Worm (Caenorhabditis elegans): ENCODE measurements around the gene prdx-3.

prdx-3 gene

DNA sequence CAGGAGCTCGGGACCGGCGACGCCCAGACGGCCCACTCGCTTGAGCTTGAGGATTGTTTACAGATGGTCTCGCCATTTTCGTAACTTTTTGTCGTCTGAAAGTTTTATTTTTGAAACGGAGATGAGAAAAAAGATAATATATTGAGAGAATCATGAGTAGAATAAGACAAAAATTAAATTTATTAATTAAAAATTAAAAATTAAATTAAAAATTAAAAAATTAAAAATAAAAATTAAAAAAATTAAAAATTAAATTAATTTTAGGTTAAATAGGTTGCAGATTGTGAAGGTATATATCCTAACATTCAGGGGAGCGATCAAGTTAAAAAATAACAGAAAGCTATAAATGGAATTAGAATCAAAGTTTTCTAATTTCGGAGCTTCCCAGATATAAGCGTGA lies 27.5 kb upstream of the prdx-3 start, which contains the start of gene B0284.3:
TSS of gene B0284.3 (minus strand) at position 101 of the 400 bp plus-strand sequence.
- TF ChIP-seq elt-1 (tag; optimal IDR thresholded peaks at IDR 0.05) (no peak), skn-1 (tag; optimal IDR thresholded peaks at IDR 0.05) (no peak), nhr-28 (tag; optimal IDR thresholded peaks at IDR 0.05) (no peak), mdl-1 (tag; optimal IDR thresholded peaks at IDR 0.05) (no peak), ceh-16 (tag; optimal IDR thresholded peaks at IDR 0.05) (no peak), tbx-2 (tag; optimal IDR thresholded peaks at IDR 0.05) (no peak), elt-3 (tag; optimal IDR thresholded peaks at IDR 0.05) (no peak), elt-2 (tag; optimal IDR thresholded peaks at IDR 0.05) (no peak), fos-1 (tag; optimal IDR thresholded peaks at IDR 0.05) (no peak), unc-62 (GFP tag; optimal IDR thresholded peaks at IDR 0.05) (no peak), mml-1 (tag; optimal IDR thresholded peaks at IDR 0.05) (no peak), jun-1 (tag; optimal IDR thresholded peaks at IDR 0.05) (no peak), nhr-23 (tag; optimal IDR thresholded peaks at IDR 0.05) (no peak), lin-15B (tag; optimal IDR thresholded peaks at IDR 0.05) (no peak), snpc-4 (tag; optimal IDR thresholded peaks at IDR 0.05) (no peak), ceh-9 (tag; optimal IDR thresholded peaks at IDR 0.05) (no peak), nhr-237 (tag; optimal IDR thresholded peaks at IDR 0.05) (no peak), nfya-1 (tag; optimal IDR thresholded peaks at IDR 0.05; ENCODE audit: insufficient read depth) (no peak), nhr-76 (tag; optimal IDR thresholded peaks at IDR 0.05) (no peak)

DNA sequence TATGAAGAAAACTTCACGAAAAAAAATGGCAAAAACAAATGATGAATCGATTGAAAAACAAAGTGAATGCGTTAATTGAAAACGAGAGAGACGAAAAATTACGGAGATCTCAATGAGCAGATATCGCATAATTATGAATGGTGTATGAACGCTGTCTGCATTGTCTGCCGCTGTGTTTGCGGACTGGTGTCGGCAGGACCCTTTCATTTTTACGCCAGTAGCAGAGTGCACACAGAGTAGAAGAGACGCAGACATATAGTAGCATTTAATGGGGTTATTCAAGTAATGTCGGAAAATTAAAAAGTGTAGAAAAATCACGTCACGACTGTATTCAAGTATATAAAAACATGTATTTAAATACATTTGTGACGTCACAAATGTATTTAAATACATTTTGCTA lies 26.4 kb upstream of the prdx-3 start:
- TF ChIP-seq nfya-1 (tag; optimal IDR thresholded peaks at IDR 0.05; ENCODE audit: insufficient read depth) = peak; percentile 49
- no peak for TF ChIP-seq eor-1 (tag; optimal IDR thresholded peaks at IDR 0.05)
- peak; percentile 37 for TF ChIP-seq lin-15B (tag; optimal IDR thresholded peaks at IDR 0.05)
- no peak for TF ChIP-seq ztf-4 (tag; optimal IDR thresholded peaks at IDR 0.05)
- TF ChIP-seq nhr-77 (tag; optimal IDR thresholded peaks at IDR 0.05) = no peak
- TF ChIP-seq unc-62 (GFP tag; optimal IDR thresholded peaks at IDR 0.05) = no peak
- no peak for TF ChIP-seq R02D3.7 (tag; optimal IDR thresholded peaks at IDR 0.05)
- peak; percentile 31 for TF ChIP-seq egl-5 (tag; optimal IDR thresholded peaks at IDR 0.05)
- no peak for TF ChIP-seq ceh-82 (tag; optimal IDR thresholded peaks at IDR 0.05)
- peak; percentile 27 for TF ChIP-seq snpc-4 (tag; optimal IDR thresholded peaks at IDR 0.05)

DNA sequence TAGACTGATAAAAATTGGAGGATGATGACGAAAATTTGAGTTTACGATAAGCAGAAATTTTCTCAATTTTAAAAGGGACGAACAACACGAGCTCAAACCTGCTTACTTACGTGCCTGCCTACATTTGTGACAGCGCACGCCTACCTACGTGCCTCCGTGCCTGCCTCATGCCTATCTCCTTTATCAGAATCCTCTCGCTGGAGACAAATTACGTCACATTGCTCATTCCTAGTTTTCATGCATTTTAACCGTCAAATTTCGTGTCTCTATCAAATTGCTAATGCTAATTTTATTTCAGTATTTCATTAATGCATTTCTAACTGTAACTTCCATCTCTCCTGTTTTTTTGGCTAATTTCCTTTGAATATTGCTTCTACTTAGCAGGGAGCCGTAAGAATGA lies 25.9 kb upstream of the prdx-3 start, which contains the start of gene pals-27:
TSS of gene pals-27 (plus strand) at position 301 of the 400 bp plus-strand sequence.
- TF ChIP-seq ceh-28 (tag; optimal IDR thresholded peaks at IDR 0.05) = no peak
- TF ChIP-seq egl-5 (tag; optimal IDR thresholded peaks at IDR 0.05) = no peak
- no peak for TF ChIP-seq daf-12 (tag; optimal IDR thresholded peaks at IDR 0.05)
- no peak for TF ChIP-seq mml-1 (tag; optimal IDR thresholded peaks at IDR 0.05)
- no peak for TF ChIP-seq tbx-2 (tag; optimal IDR thresholded peaks at IDR 0.05)
- TF ChIP-seq nhr-237 (tag; optimal IDR thresholded peaks at IDR 0.05) = no peak
- TF ChIP-seq lin-15B (tag; optimal IDR thresholded peaks at IDR 0.05) = no peak
- TF ChIP-seq zag-1 (tag; optimal IDR thresholded peaks at IDR 0.05) = no peak
- TF ChIP-seq nhr-12 (tag; optimal IDR thresholded peaks at IDR 0.05) = no peak
- TF ChIP-seq ztf-11 (tag; optimal IDR thresholded peaks at IDR 0.05) = no peak
- no peak for TF ChIP-seq sea-2 (GFP tag; optimal IDR thresholded peaks at IDR 0.05)
- TF ChIP-seq aly-2 (tag; optimal IDR thresholded peaks at IDR 0.05) = no peak
- TF ChIP-seq snpc-4 (tag; optimal IDR thresholded peaks at IDR 0.05) = no peak
- TF ChIP-seq ztf-4 (tag; optimal IDR thresholded peaks at IDR 0.05) = no peak
- no peak for TF ChIP-seq skn-1 (tag; optimal IDR thresholded peaks at IDR 0.05)

DNA sequence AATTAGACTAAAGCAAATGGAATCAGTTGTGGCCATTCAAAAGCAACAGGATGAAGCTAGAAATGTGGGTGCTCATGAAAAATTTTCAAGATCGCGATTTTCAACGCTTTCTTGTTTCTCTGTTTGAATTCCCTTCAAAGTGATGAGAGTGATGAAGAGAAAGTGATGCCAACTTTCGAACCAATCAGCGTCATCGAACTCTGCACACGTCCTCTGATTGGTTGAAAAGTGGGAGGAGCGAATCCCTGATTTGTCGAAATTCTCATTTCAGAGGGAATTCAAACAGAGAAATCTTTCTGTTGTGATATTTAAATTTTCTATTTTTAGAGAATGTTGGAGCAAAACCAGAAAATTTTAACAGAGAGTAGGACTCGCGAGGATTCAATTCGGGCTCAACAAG lies 25.1 kb upstream of the prdx-3 start:
- TF ChIP-seq ZK546.5 (tag; optimal IDR thresholded peaks at IDR 0.05) (no peak), nfya-1 (tag; optimal IDR thresholded peaks at IDR 0.05; ENCODE audit: insufficient read depth) (peak; percentile 71), nhr-25 (tag; optimal IDR thresholded peaks at IDR 0.05) (no peak), mdl-1 (tag; optimal IDR thresholded peaks at IDR 0.05) (no peak), sea-2 (GFP tag; optimal IDR thresholded peaks at IDR 0.05) (no peak)

DNA sequence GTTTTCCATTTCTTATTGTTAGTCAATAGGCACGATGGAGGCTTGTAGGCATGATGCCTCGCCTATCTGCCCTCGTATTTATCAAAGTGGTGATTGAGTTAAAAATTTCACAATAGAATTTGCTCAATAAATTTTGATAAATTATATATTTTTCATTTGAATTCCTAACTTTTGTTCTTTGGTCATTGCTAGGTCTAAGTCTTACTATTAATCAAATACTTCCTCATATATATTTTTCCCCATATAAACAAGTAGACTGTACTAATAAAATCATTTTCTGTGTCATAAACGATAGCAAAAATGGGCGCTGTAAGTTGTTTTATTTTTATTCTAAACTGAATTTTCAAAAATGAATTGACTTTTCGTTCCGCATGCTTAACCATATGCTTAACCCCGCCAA lies 22.8 kb upstream of the prdx-3 start, which contains the start of gene pals-28:
TSS of gene pals-28 (plus strand) at position 301 of the 400 bp plus-strand sequence.
- no peak for TF ChIP-seq mdl-1 (tag; optimal IDR thresholded peaks at IDR 0.05)
- TF ChIP-seq nhr-77 (tag; optimal IDR thresholded peaks at IDR 0.05) = no peak
- TF ChIP-seq pha-4 (tag; optimal IDR thresholded peaks at IDR 0.05) = no peak
- no peak for TF ChIP-seq mml-1 (tag; optimal IDR thresholded peaks at IDR 0.05)
- no peak for TF ChIP-seq nfya-1 (tag; optimal IDR thresholded peaks at IDR 0.05; ENCODE audit: insufficient read depth)
- no peak for TF ChIP-seq elt-2 (tag; optimal IDR thresholded peaks at IDR 0.05)
- no peak for TF ChIP-seq jun-1 (tag; optimal IDR thresholded peaks at IDR 0.05)

Measured in whole organism, L3 larva.